Worm (Caenorhabditis elegans) whole organism, L3 larva: Measurements from ENCODE around the gene hal-3.

Source experiments
- R02D3.7 ChIP-seq: fragments of 150-350 bp; optimal IDR thresholded peaks from 2 replicates; lab custom pipeline; 2014; ENCODE audit warnings: missing biosample characterization, missing genetic modification characterization
- ZK546.5 ChIP-seq: sonication (generic microtip); optimal IDR thresholded peaks from 2 replicates; lab custom pipeline; 2017; ENCODE audit warnings: missing biosample characterization, missing genetic modification characterization
- ama-1 ChIP-seq: fragments of 150-350 bp; optimal IDR thresholded peaks from 2 replicates; lab custom pipeline; 2018
- ceh-16 ChIP-seq: sonication (generic microtip); optimal IDR thresholded peaks from 2 replicates; lab custom pipeline; 2017; ENCODE audit warnings: missing biosample characterization, missing genetic modification characterization
- ceh-28 ChIP-seq: fragments of 150-350 bp; optimal IDR thresholded peaks from 2 replicates; lab custom pipeline; 2014; ENCODE audit warnings: missing biosample characterization, missing genetic modification reagents, missing genetic modification characterization
- ceh-82 ChIP-seq: fragments of 150-350 bp; optimal IDR thresholded peaks from 2 replicates; lab custom pipeline; 2014; ENCODE audit warnings: missing biosample characterization, missing genetic modification characterization
- ceh-9 ChIP-seq: sonication (generic microtip); optimal IDR thresholded peaks from 2 replicates; lab custom pipeline; 2018; ENCODE audit warnings: missing biosample characterization, missing genetic modification characterization
- daf-12 ChIP-seq: fragments of 150-350 bp; optimal IDR thresholded peaks from 2 replicates; lab custom pipeline; 2014; ENCODE audit warnings: missing biosample characterization, missing genetic modification reagents, missing genetic modification characterization
- egl-27 ChIP-seq: sonication (generic microtip); optimal IDR thresholded peaks from 4 replicates; lab custom pipeline; 2017; ENCODE audit warnings: missing biosample characterization, missing genetic modification reagents, missing genetic modification characterization
- egl-5 ChIP-seq: fragments of 150-350 bp; optimal IDR thresholded peaks from 2 replicates; lab custom pipeline; 2017; ENCODE audit warnings: missing biosample characterization, missing genetic modification reagents, missing genetic modification characterization, inconsistent platforms
- elt-1 ChIP-seq: fragments of 150-350 bp; optimal IDR thresholded peaks from 2 replicates; lab custom pipeline; 2014; ENCODE audit warnings: missing biosample characterization, missing genetic modification characterization
- elt-2 ChIP-seq: sonication (generic microtip); optimal IDR thresholded peaks from 2 replicates; lab custom pipeline; 2016; ENCODE audit warnings: missing genetic modification reagents, mild to moderate bottlenecking, missing genetic modification characterization, missing compliant biosample characterization
- elt-3 ChIP-seq, 3 experiments: fragments of 150-350 bp in 1 of 3; sonication (generic microtip) in 2 of 3; optimal IDR thresholded peaks; 2 replicates in 2 of 3; 4 replicates in 1 of 3; lab custom pipeline; 2014 to 2017; ENCODE audit warnings: missing biosample characterization in 3 of 3, missing genetic modification characterization in 3 of 3
- eor-1 ChIP-seq, 2 experiments: fragments of 150-350 bp; optimal IDR thresholded peaks; 2 replicates each; lab custom pipeline; 2014 to 2018; ENCODE audit warnings: missing biosample characterization in 2 of 2, missing genetic modification characterization in 2 of 2
- fkh-10 ChIP-seq: sonication (generic microtip); optimal IDR thresholded peaks from 2 replicates; lab custom pipeline; 2017; ENCODE audit warnings: missing biosample characterization, missing genetic modification reagents, missing genetic modification characterization
- fkh-2 ChIP-seq: fragments of 150-350 bp; optimal IDR thresholded peaks from 2 replicates; lab custom pipeline; 2014; ENCODE audit warnings: missing biosample characterization, missing genetic modification reagents, missing genetic modification characterization
- hmg-11 ChIP-seq: sonication (generic microtip); optimal IDR thresholded peaks from 2 replicates; lab custom pipeline; 2016; ENCODE audit warnings: missing genetic modification characterization, missing compliant biosample characterization
- jun-1 ChIP-seq: fragments of 150-350 bp; optimal IDR thresholded peaks from 2 replicates; lab custom pipeline; 2014; ENCODE audit warnings: missing biosample characterization, missing genetic modification reagents, missing genetic modification characterization
- lin-15B ChIP-seq: fragments of 150-350 bp; optimal IDR thresholded peaks from 2 replicates; lab custom pipeline; 2014; ENCODE audit warnings: missing biosample characterization, missing genetic modification characterization
- lsy-12 ChIP-seq: sonication (generic microtip); optimal IDR thresholded peaks from 2 replicates; lab custom pipeline; 2016; ENCODE audit warnings: mild to moderate bottlenecking, missing genetic modification characterization, missing compliant biosample characterization
- mdl-1 ChIP-seq: fragments of 150-350 bp; optimal IDR thresholded peaks from 2 replicates; lab custom pipeline; 2014; ENCODE audit warnings: missing biosample characterization, missing genetic modification characterization
- nfya-1 ChIP-seq: sonication (generic microtip); optimal IDR thresholded peaks from 2 replicates; lab custom pipeline; 2017; ENCODE audit warnings: missing genetic modification characterization, mild to moderate bottlenecking, missing compliant biosample characterization, antibody characterized with exemption, moderate library complexity; ENCODE audit not compliant: insufficient read depth
- nhr-11 ChIP-seq: fragments of 150-350 bp; optimal IDR thresholded peaks from 2 replicates; lab custom pipeline; 2014; ENCODE audit warnings: missing biosample characterization, missing genetic modification characterization
- nhr-23 ChIP-seq: fragments of 150-350 bp; optimal IDR thresholded peaks from 2 replicates; lab custom pipeline; 2014; ENCODE audit warnings: missing biosample characterization, missing genetic modification reagents, missing genetic modification characterization
- nhr-237 ChIP-seq: fragments of 150-350 bp; optimal IDR thresholded peaks from 2 replicates; lab custom pipeline; 2014; ENCODE audit warnings: missing biosample characterization, missing genetic modification characterization
- nhr-25 ChIP-seq: sonication (generic microtip); optimal IDR thresholded peaks from 2 replicates; lab custom pipeline; 2017; ENCODE audit warnings: missing biosample characterization, missing genetic modification characterization
- nhr-43 ChIP-seq: sonication (generic microtip); optimal IDR thresholded peaks from 2 replicates; lab custom pipeline; 2016; ENCODE audit warnings: mild to moderate bottlenecking, missing genetic modification characterization, missing compliant biosample characterization; ENCODE audit not compliant: poor library complexity, severe bottlenecking
- nhr-67 ChIP-seq: fragments of 150-350 bp; optimal IDR thresholded peaks from 2 replicates; lab custom pipeline; 2014; ENCODE audit warnings: missing biosample characterization, missing genetic modification characterization
- nhr-76 ChIP-seq: fragments of 150-350 bp; sonication (generic microtip); optimal IDR thresholded peaks from 5 replicates; lab custom pipeline; 2014; ENCODE audit warnings: missing biosample characterization, missing genetic modification characterization
- pha-4 ChIP-seq: fragments of 150-350 bp; optimal IDR thresholded peaks from 2 replicates; lab custom pipeline; 2014; ENCODE audit warnings: missing biosample characterization, missing genetic modification reagents, missing genetic modification characterization
- pqm-1 ChIP-seq: fragments of 150-350 bp; optimal IDR thresholded peaks from 2 replicates; lab custom pipeline; 2017; ENCODE audit warnings: missing biosample characterization, missing genetic modification characterization, inconsistent platforms
- sea-2 ChIP-seq: fragments of 150-350 bp; sonication (generic microtip); optimal IDR thresholded peaks from 4 replicates; lab custom pipeline; 2014; ENCODE audit warnings: missing biosample characterization, missing genetic modification reagents, missing genetic modification characterization
- skn-1 ChIP-seq: fragments of 150-350 bp; optimal IDR thresholded peaks from 2 replicates; lab custom pipeline; 2014; ENCODE audit warnings: missing biosample characterization, missing genetic modification characterization
- snpc-4 ChIP-seq: fragments of 150-350 bp; optimal IDR thresholded peaks from 2 replicates; lab custom pipeline; 2014; ENCODE audit warnings: missing biosample characterization, missing genetic modification characterization
- tbx-2 ChIP-seq: sonication (generic microtip); optimal IDR thresholded peaks from 2 replicates; lab custom pipeline; 2016; ENCODE audit warnings: mild to moderate bottlenecking, missing genetic modification characterization, missing compliant biosample characterization
- unc-39 ChIP-seq: sonication (generic microtip); optimal IDR thresholded peaks from 4 replicates; lab custom pipeline; 2017; ENCODE audit warnings: missing biosample characterization, missing genetic modification characterization
- unc-62 ChIP-seq: fragments of 150-350 bp; sonication (generic microtip); optimal IDR thresholded peaks from 4 replicates; lab custom pipeline; 2014; ENCODE audit warnings: missing biosample characterization, missing genetic modification reagents, missing genetic modification characterization
- ztf-11 ChIP-seq: fragments of 150-350 bp; optimal IDR thresholded peaks from 2 replicates; lab custom pipeline; 2014; ENCODE audit warnings: missing biosample characterization, missing genetic modification characterization
- ztf-4 ChIP-seq: fragments of 150-350 bp; optimal IDR thresholded peaks from 2 replicates; lab custom pipeline; 2014; ENCODE audit warnings: missing biosample characterization, missing genetic modification characterization

hal-3 gene

DNA sequence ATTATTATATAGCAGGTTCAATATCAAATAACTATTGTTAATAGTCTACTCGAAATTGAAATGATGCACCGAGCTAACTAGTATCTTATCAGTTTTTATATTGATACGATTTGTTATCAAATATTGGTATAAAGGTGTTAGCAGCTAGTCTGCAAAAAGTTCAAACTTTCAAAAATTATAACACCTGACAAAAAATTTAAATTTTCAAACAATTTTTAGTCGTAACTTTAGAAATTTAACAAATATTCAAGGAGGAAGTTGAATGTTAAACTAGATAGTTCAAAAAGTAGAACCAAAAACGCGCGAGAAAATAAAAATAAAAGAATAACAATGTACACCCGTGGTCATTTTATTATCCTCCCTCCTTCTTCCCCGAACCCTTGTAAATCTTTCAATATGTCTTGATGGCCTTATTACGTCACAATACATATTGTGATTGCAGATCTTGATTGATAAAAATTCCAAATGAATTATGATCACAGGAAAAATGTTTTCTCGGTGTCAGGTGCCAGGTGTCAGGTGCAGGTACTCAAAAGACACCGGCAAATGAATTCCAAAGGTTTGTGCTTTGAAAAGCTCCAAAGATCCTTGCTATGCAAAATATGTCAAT lies 38.7 kb upstream of the hal-3 start, which contains the start of gene ZK1307.1:
TSS of gene ZK1307.1 (minus strand) at position 51 of the 610 bp plus-strand sequence.
- TF ChIP-seq snpc-4 (tag; lab: Kevin White, UChicago) (no peak), jun-1 (tag; lab: Kevin White, UChicago) (no peak), fkh-10 (GFP tag; lab: Kevin White, UChicago) (no peak), egl-27 (tag; lab: Kevin White, UChicago) (no peak), nhr-237 (tag; lab: Kevin White, UChicago) (no peak), hmg-11 (no peak), daf-12 (tag; lab: Kevin White, UChicago) (no peak), sea-2 (GFP tag; lab: Kevin White, UChicago) (no peak), nhr-11 (no peak), nfya-1 (no peak), ZK546.5 (tag; lab: Kevin White, UChicago) (no peak), unc-39 (tag; lab: Kevin White, UChicago) (no peak), ceh-82 (no peak), nhr-67 (tag; lab: Kevin White, UChicago) (no peak), pqm-1 (tag; lab: Kevin White, UChicago) (peak; percentile 13), ztf-11 (tag; lab: Kevin White, UChicago) (no peak), elt-2 (tag; lab: Kevin White, UChicago) (peak; percentile 17)

DNA sequence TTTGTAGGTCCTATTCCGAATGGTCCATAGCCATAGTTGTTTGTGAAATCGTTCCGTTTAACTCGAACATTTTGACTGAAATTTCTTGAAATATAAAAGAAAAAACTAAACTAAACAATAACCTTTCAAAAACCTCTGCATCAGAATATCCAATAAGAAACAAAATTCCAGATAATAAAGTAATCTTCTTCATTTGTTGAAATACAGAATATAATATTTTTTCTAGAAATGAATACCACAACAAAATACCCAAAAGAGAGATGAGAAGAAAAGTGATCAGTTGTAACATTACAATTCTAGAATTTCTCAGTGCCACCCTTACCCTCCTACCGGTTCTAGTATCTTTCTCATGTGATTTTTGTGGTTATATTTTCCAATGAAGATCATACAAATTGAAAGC lies 36.8 kb upstream of the hal-3 start, which contains the start of gene ZK1307.2:
TSS of gene ZK1307.2 (minus strand) at position 274 of the 400 bp plus-strand sequence.
- no peak for TF ChIP-seq nhr-43
- TF ChIP-seq nhr-67 (tag; lab: Kevin White, UChicago), result no peak
- no peak for TF ChIP-seq elt-1 (tag; lab: Kevin White, UChicago)
- no peak for TF ChIP-seq ama-1 (lab: Kevin White, UChicago)
- TF ChIP-seq pha-4, result no peak
- no peak for TF ChIP-seq ceh-28
- no peak for TF ChIP-seq nhr-25
- no peak for TF ChIP-seq pqm-1 (tag; lab: Kevin White, UChicago)
- no peak for TF ChIP-seq ztf-4 (tag; lab: Kevin White, UChicago)
- no peak for TF ChIP-seq nhr-11
- TF ChIP-seq ceh-82, result no peak

- TF ChIP-seq R02D3.7 (tag; lab: Kevin White, UChicago) (no peak), ama-1 (lab: Kevin White, UChicago) (no peak), unc-39 (tag; lab: Kevin White, UChicago) (no peak), unc-62 (GFP tag; lab: Kevin White, UChicago) (no peak), jun-1 (tag; lab: Kevin White, UChicago) (no peak), ceh-9 (no peak), nhr-76 (tag; lab: Kevin White, UChicago) (no peak), pha-4 (no peak), fkh-2 (tag; lab: Kevin White, UChicago) (no peak), elt-3 (tag; optimal IDR thresholded peaks at IDR 0.05; lab: Kevin White, UChicago) (no peak), lsy-12 (no peak), eor-1 (tag; optimal IDR thresholded peaks at IDR 0.05; lab: Kevin White, UChicago) (no peak), ztf-11 (tag; lab: Kevin White, UChicago) (no peak), egl-5 (tag; lab: Kevin White, UChicago) (no peak), ceh-16 (tag; lab: Kevin White, UChicago) (no peak)
These were observed 36.0 kb upstream of the hal-3 start, which contains the start of gene ZK1307.3 for ce11 chrII:9652919-9653318. Gene ZK1307.3 (minus strand): TSS chrII:9653019.

DNA sequence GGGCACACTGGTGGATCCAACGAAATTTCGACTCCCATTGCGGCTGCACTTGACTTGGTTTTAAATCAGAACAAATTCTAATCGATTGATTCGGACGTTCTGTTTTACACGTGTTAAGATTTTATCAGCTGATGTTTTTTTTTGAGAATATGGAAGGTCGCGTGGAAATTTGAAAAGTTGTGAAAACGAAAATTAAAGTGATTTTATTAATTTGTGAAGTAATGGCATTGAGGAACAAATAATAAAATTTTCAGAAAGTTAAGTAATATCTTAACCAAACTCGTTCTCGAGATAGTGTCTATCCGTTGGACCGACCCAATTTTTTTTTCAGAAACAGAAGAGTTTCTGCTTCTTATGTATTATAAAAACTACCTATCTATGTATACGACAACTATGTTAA lies 34.8 kb upstream of the hal-3 start, which contains the start of gene ZK1307.4:
TSS of gene ZK1307.4 (minus strand) at position 101 of the 400 bp plus-strand sequence.
- no peak for TF ChIP-seq elt-3 (tag; optimal IDR thresholded peaks at IDR 0.05; lab: Kevin White, UChicago)
- no peak for TF ChIP-seq lsy-12
- TF ChIP-seq ztf-11 (tag; lab: Kevin White, UChicago), result no peak
- TF ChIP-seq snpc-4 (tag; lab: Kevin White, UChicago), result no peak
- TF ChIP-seq fkh-2 (tag; lab: Kevin White, UChicago), result no peak
- no peak for TF ChIP-seq ztf-4 (tag; lab: Kevin White, UChicago)
- TF ChIP-seq nhr-25, result no peak
- TF ChIP-seq skn-1 (tag; lab: Kevin White, UChicago), result no peak
- TF ChIP-seq nhr-23, result no peak
- no peak for TF ChIP-seq mdl-1
- no peak for TF ChIP-seq lin-15B (tag; lab: Kevin White, UChicago)
- no peak for TF ChIP-seq ceh-28
- TF ChIP-seq elt-2 (tag; lab: Kevin White, UChicago), result no peak
- TF ChIP-seq tbx-2, result no peak
- TF ChIP-seq ceh-9, result no peak
- no peak for TF ChIP-seq nhr-43
- TF ChIP-seq unc-39 (tag; lab: Kevin White, UChicago), result no peak
- TF ChIP-seq ZK546.5 (tag; lab: Kevin White, UChicago), result no peak
- no peak for TF ChIP-seq eor-1 (tag; optimal IDR thresholded peaks at IDR 0.05; lab: Kevin White, UChicago)
- no peak for TF ChIP-seq R02D3.7 (tag; lab: Kevin White, UChicago)
